Fruit fly (Drosophila melanogaster): ENCODE data around the gene t-Grip91.

- no peak for TF ChIP-seq usp (GFP tag; optimal IDR thresholded peaks at IDR 0.05)
- TF ChIP-seq psq (optimal IDR thresholded peaks at IDR 0.05) = no peak
- no peak for TF ChIP-seq Dll (optimal IDR thresholded peaks at IDR 0.05)
- no peak for TF ChIP-seq EcR (GFP tag; optimal IDR thresholded peaks at IDR 0.05)
- no peak for TF ChIP-seq CG8478 (optimal IDR thresholded peaks at IDR 0.05)
- TF ChIP-seq pan (optimal IDR thresholded peaks at IDR 0.05) = no peak
These were observed 10.9 kb upstream of the t-Grip91 start, which contains the start of gene CG31826 for dm6 chr2L:15773013-15773412.

All from whole organism.